Fruit fly (Drosophila melanogaster) whole organism, embryonic: ENCODE data around the gene CG3505.

Source experiments
- BtbVII ChIP-seq: fragments of 200-800 bp; sonication (Bioruptor generic); optimal IDR thresholded peaks from 3 replicates; lab custom pipeline; 2017; ENCODE audit warnings: missing biosample characterization, mild to moderate bottlenecking, missing genetic modification characterization
- Bteb2 ChIP-seq: fragments of 200-800 bp; sonication (Bioruptor generic); optimal IDR thresholded peaks from 2 replicates; lab custom pipeline; 2016; ENCODE audit warnings: missing biosample characterization, missing genetic modification characterization
- CG11093 ChIP-seq: fragments of 200-800 bp; sonication (Bioruptor generic); IDR thresholded peaks from 3 replicates; pipeline ENCODE4 v1.3.6; 2022; ENCODE audit warnings: missing biosample characterization, missing genetic modification characterization
- CG12769 ChIP-seq: fragments of 200-800 bp; sonication (Bioruptor generic); optimal IDR thresholded peaks from 2 replicates; lab custom pipeline; 2019; ENCODE audit warnings: missing biosample characterization, mild to moderate bottlenecking, missing genetic modification characterization, moderate library complexity
- CG13894 ChIP-seq: fragments of 200-800 bp; sonication (Bioruptor generic); optimal IDR thresholded peaks from 3 replicates; lab custom pipeline; 2018; ENCODE audit warnings: missing biosample characterization, mild to moderate bottlenecking, missing genetic modification characterization, moderate library complexity
- CG15514 ChIP-seq: fragments of 200-800 bp; sonication (Bioruptor generic); optimal IDR thresholded peaks from 3 replicates; lab custom pipeline; 2017; ENCODE audit warnings: missing biosample characterization, missing genetic modification characterization, mild to moderate bottlenecking, moderate library complexity, missing genetic modification reagents
- CG15696 ChIP-seq: fragments of 200-800 bp; sonication (Bioruptor generic); optimal IDR thresholded peaks from 2 replicates; lab custom pipeline; 2019; ENCODE audit warnings: missing biosample characterization, mild to moderate bottlenecking, missing genetic modification characterization, moderate library complexity
- CG17912 ChIP-seq: fragments of 200-800 bp; sonication (Bioruptor generic); optimal IDR thresholded peaks from 2 replicates; lab custom pipeline; 2018; ENCODE audit warnings: missing biosample characterization, mild to moderate bottlenecking, missing genetic modification characterization
- CG1832 ChIP-seq: fragments of 200-800 bp; sonication (Bioruptor generic); optimal IDR thresholded peaks from 2 replicates; lab custom pipeline; 2017; ENCODE audit warnings: missing biosample characterization, mild to moderate bottlenecking, missing genetic modification characterization, inconsistent platforms
- CG18619 ChIP-seq: fragments of 200-800 bp; sonication (Bioruptor generic); optimal IDR thresholded peaks from 3 replicates; lab custom pipeline; 2017; ENCODE audit warnings: missing biosample characterization, mild to moderate bottlenecking, missing genetic modification characterization
- CG42726 ChIP-seq: fragments of 200-800 bp; sonication (Bioruptor generic); IDR thresholded peaks from 2 replicates; pipeline ENCODE4 v1.3.6; 2022; ENCODE audit warnings: missing biosample characterization, missing genetic modification characterization; ENCODE audit not compliant: partially characterized antibody
- CG6854 ChIP-seq: fragments of 200-800 bp; sonication (Bioruptor generic); optimal IDR thresholded peaks from 3 replicates; lab custom pipeline; 2017; ENCODE audit warnings: missing biosample characterization, mild to moderate bottlenecking, missing genetic modification characterization
- CG7987 ChIP-seq: fragments of 200-800 bp; sonication (Bioruptor generic); optimal IDR thresholded peaks from 2 replicates; lab custom pipeline; 2018; ENCODE audit warnings: missing biosample characterization, mild to moderate bottlenecking, missing genetic modification characterization, moderate library complexity
- CG8359 ChIP-seq: fragments of 200-800 bp; sonication (Bioruptor generic); optimal IDR thresholded peaks from 2 replicates; lab custom pipeline; 2017; ENCODE audit warnings: missing biosample characterization, mild to moderate bottlenecking, missing genetic modification characterization, borderline replicate concordance
- CrebB ChIP-seq: fragments of 200-800 bp; sonication (Bioruptor generic); optimal IDR thresholded peaks from 3 replicates; lab custom pipeline; 2018; ENCODE audit warnings: missing biosample characterization, mild to moderate bottlenecking, missing genetic modification characterization
- Dbx ChIP-seq: fragments of 200-800 bp; sonication (Bioruptor generic); IDR thresholded peaks from 3 replicates; pipeline ENCODE4 v1.3.6; 2022; ENCODE audit warnings: missing biosample characterization, missing genetic modification characterization
- Dek ChIP-seq: fragments of 200-800 bp; sonication (Bioruptor generic); optimal IDR thresholded peaks from 3 replicates; lab custom pipeline; 2019; ENCODE audit warnings: missing biosample characterization, mild to moderate bottlenecking, missing genetic modification characterization, moderate library complexity
- Ets97D ChIP-seq: fragments of 200-800 bp; sonication (Bioruptor generic); optimal IDR thresholded peaks from 3 replicates; lab custom pipeline; 2016; ENCODE audit warnings: missing biosample characterization, missing genetic modification characterization
- HLHmδ ChIP-seq: fragments of 200-800 bp; sonication (Bioruptor generic); optimal IDR thresholded peaks from 2 replicates; lab custom pipeline; 2018; ENCODE audit warnings: missing biosample characterization, mild to moderate bottlenecking, missing genetic modification characterization, moderate library complexity
- HmgD ChIP-seq: fragments of 200-800 bp; sonication (Bioruptor generic); optimal IDR thresholded peaks from 3 replicates; lab custom pipeline; 2016; ENCODE audit warnings: missing biosample characterization, missing genetic modification characterization
- Nf-YB ChIP-seq: fragments of 200-800 bp; sonication (Bioruptor generic); optimal IDR thresholded peaks from 3 replicates; lab custom pipeline; 2019; ENCODE audit warnings: missing biosample characterization, mild to moderate bottlenecking, missing genetic modification characterization, moderate library complexity
- Oli ChIP-seq: fragments of 200-800 bp; sonication (Bioruptor generic); optimal IDR thresholded peaks from 2 replicates; lab custom pipeline; 2018; ENCODE audit warnings: missing biosample characterization, mild to moderate bottlenecking, missing genetic modification characterization, moderate library complexity
- PHDP ChIP-seq: fragments of 200-800 bp; sonication (Bioruptor generic); optimal IDR thresholded peaks from 3 replicates; lab custom pipeline; 2018; ENCODE audit warnings: missing biosample characterization, mild to moderate bottlenecking, missing genetic modification characterization, moderate library complexity
- Vsx1 ChIP-seq: fragments of 200-800 bp; sonication (Bioruptor generic); optimal IDR thresholded peaks from 2 replicates; lab custom pipeline; 2017; ENCODE audit warnings: missing biosample characterization, mild to moderate bottlenecking, missing genetic modification characterization, missing genetic modification reagents
- Xrp1 ChIP-seq: fragments of 200-800 bp; sonication (Bioruptor generic); IDR thresholded peaks from 2 replicates; pipeline ENCODE4 v1.3.6; 2022; ENCODE audit warnings: missing biosample characterization, missing genetic modification characterization
- abd-A ChIP-seq: fragments of 200-800 bp; sonication (Bioruptor generic); optimal IDR thresholded peaks from 3 replicates; lab custom pipeline; 2019; ENCODE audit warnings: missing biosample characterization, mild to moderate bottlenecking, missing genetic modification characterization, moderate library complexity
- ap ChIP-seq: fragments of 200-800 bp; sonication (Bioruptor generic); IDR thresholded peaks from 2 replicates; pipeline ENCODE4 v1.3.6; 2022; ENCODE audit warnings: missing biosample characterization, missing genetic modification characterization
- ase ChIP-seq: fragments of 200-800 bp; sonication (Bioruptor generic); IDR thresholded peaks from 3 replicates; pipeline ENCODE4 v1.3.6; 2022; ENCODE audit warnings: missing biosample characterization, missing genetic modification characterization
- az2 ChIP-seq: fragments of 200-800 bp; sonication (Bioruptor generic); optimal IDR thresholded peaks from 3 replicates; lab custom pipeline; 2016; ENCODE audit warnings: missing biosample characterization, missing genetic modification characterization
- bab2 ChIP-seq: fragments of 200-800 bp; sonication (Bioruptor generic); optimal IDR thresholded peaks from 2 replicates; lab custom pipeline; 2016; ENCODE audit warnings: missing biosample characterization, missing genetic modification characterization
- chn ChIP-seq: fragments of 200-800 bp; sonication (Bioruptor generic); optimal IDR thresholded peaks from 2 replicates; lab custom pipeline; 2016; ENCODE audit warnings: missing biosample characterization, missing genetic modification characterization
- crp ChIP-seq, 2 experiments: fragments of 200-800 bp; sonication (Bioruptor generic); optimal IDR thresholded peaks; 2 replicates in 1 of 2; 3 replicates in 1 of 2; lab custom pipeline; 2017; ENCODE audit warnings: missing biosample characterization in 2 of 2, missing genetic modification characterization in 2 of 2, mild to moderate bottlenecking in 1 of 2, moderate library complexity in 1 of 2
- disco-r ChIP-seq: fragments of 200-800 bp; sonication (Bioruptor generic); optimal IDR thresholded peaks from 2 replicates; lab custom pipeline; 2016; ENCODE audit warnings: missing biosample characterization, missing genetic modification characterization
- ems ChIP-seq: fragments of 200-800 bp; sonication (Bioruptor generic); optimal IDR thresholded peaks from 3 replicates; lab custom pipeline; 2016; ENCODE audit warnings: missing biosample characterization, missing genetic modification characterization
- ftz-f1 ChIP-seq: fragments of 200-800 bp; sonication (Bioruptor generic); optimal IDR thresholded peaks from 2 replicates; lab custom pipeline; 2016; ENCODE audit warnings: missing biosample characterization, missing genetic modification characterization
- gfzf ChIP-seq: fragments of 200-800 bp; sonication (Bioruptor generic); optimal IDR thresholded peaks from 2 replicates; lab custom pipeline; 2016; ENCODE audit warnings: missing biosample characterization, mild to moderate bottlenecking, missing genetic modification characterization, moderate library complexity
- jumu ChIP-seq: fragments of 200-800 bp; sonication (Bioruptor generic); optimal IDR thresholded peaks from 3 replicates; lab custom pipeline; 2016; ENCODE audit warnings: missing biosample characterization, missing genetic modification characterization
- kni ChIP-seq: fragments of 200-800 bp; sonication (Bioruptor generic); optimal IDR thresholded peaks from 3 replicates; lab custom pipeline; 2017; ENCODE audit warnings: mild to moderate bottlenecking, missing biosample characterization, missing genetic modification reagents, missing genetic modification characterization
- lab ChIP-seq: fragments of 200-800 bp; sonication (Bioruptor generic); optimal IDR thresholded peaks from 3 replicates; lab custom pipeline; 2017; ENCODE audit warnings: missing biosample characterization, missing genetic modification characterization, mild to moderate bottlenecking, moderate library complexity, missing genetic modification reagents
- lilli ChIP-seq: fragments of 200-800 bp; sonication (Bioruptor generic); optimal IDR thresholded peaks from 3 replicates; lab custom pipeline; 2016; ENCODE audit warnings: missing biosample characterization, missing genetic modification characterization
- maf-S ChIP-seq: fragments of 200-800 bp; sonication (Bioruptor generic); optimal IDR thresholded peaks from 2 replicates; lab custom pipeline; 2016; ENCODE audit warnings: missing biosample characterization, missing genetic modification characterization
- oc ChIP-seq: fragments of 200-800 bp; sonication (Bioruptor generic); optimal IDR thresholded peaks from 2 replicates; lab custom pipeline; 2018; ENCODE audit warnings: missing biosample characterization, mild to moderate bottlenecking, missing genetic modification characterization, moderate library complexity
- onecut ChIP-seq: fragments of 200-800 bp; sonication (Bioruptor generic); IDR thresholded peaks from 2 replicates; pipeline ENCODE4 v1.3.6; 2022; ENCODE audit warnings: missing biosample characterization, missing genetic modification characterization
- pb ChIP-seq: fragments of 200-800 bp; sonication (Bioruptor generic); optimal IDR thresholded peaks from 3 replicates; lab custom pipeline; 2016; ENCODE audit warnings: missing biosample characterization, missing genetic modification characterization
- rib ChIP-seq: fragments of 200-800 bp; sonication (Bioruptor generic); IDR thresholded peaks from 2 replicates; pipeline ENCODE4 v1.3.6; 2022; ENCODE audit warnings: missing biosample characterization, missing genetic modification characterization
- row ChIP-seq: fragments of 200-800 bp; sonication (Bioruptor generic); IDR thresholded peaks from 3 replicates; pipeline ENCODE4 v1.3.6; 2022; ENCODE audit warnings: missing biosample characterization, missing genetic modification characterization
- schlank ChIP-seq: fragments of 200-800 bp; sonication (Bioruptor generic); optimal IDR thresholded peaks from 2 replicates; lab custom pipeline; 2018; ENCODE audit warnings: missing biosample characterization, mild to moderate bottlenecking, missing genetic modification characterization
- sima ChIP-seq: fragments of 200-800 bp; sonication (Bioruptor generic); optimal IDR thresholded peaks from 2 replicates; lab custom pipeline; 2016; ENCODE audit warnings: missing biosample characterization, missing genetic modification characterization
- trem ChIP-seq: fragments of 200-800 bp; optimal IDR thresholded peaks from 3 replicates; lab custom pipeline; 2019; ENCODE audit warnings: missing biosample characterization, mild to moderate bottlenecking, missing genetic modification characterization, moderate library complexity

The CG3505 gene

dm6 chr3R:14696949-14697513 lies 39.8 kb downstream of the CG3505 start, which contains the start of gene Meltrin (continued):
- TF ChIP-seq oc, result peak; percentile 62
- TF ChIP-seq CG42726 (GFP tag; lab: Robert Waterston, UW), result no peak
- peak; percentile 93 for TF ChIP-seq HLHmδ (GFP tag; lab: Kevin White, UChicago)
- TF ChIP-seq lilli (GFP tag; lab: Kevin White, UChicago), result peak; percentile 36
- no peak for TF ChIP-seq CG8359 (GFP tag; lab: Kevin White, UChicago)
- TF ChIP-seq Xrp1, result no peak
- TF ChIP-seq sima, result no peak
- TF ChIP-seq CG6854 (GFP tag; lab: Kevin White, UChicago), result peak; percentile 67
- TF ChIP-seq CG17912 (GFP tag; lab: Kevin White, UChicago), result peak; percentile 71
- TF ChIP-seq row, result no peak
- TF ChIP-seq crp (GFP tag; optimal IDR thresholded peaks at IDR 0.05; lab: Kevin White, UChicago), result peak in 1 of 2 experiments; percentile 49
- TF ChIP-seq bab2 (GFP tag; lab: Kevin White, UChicago), result peak; percentile 3
- TF ChIP-seq PHDP (tag; lab: Kevin White, UChicago), result peak; percentile 54
- TF ChIP-seq chn (GFP tag; lab: Kevin White, UChicago), result peak; percentile 20
- peak; percentile 77 for TF ChIP-seq Ets97D
- TF ChIP-seq az2 (GFP tag; lab: Kevin White, UChicago), result peak; percentile 32
- TF ChIP-seq CG15514 (GFP tag; lab: Kevin White, UChicago), result peak; percentile 87
- TF ChIP-seq lab (GFP tag; lab: Kevin White, UChicago), result peak; percentile 83
- TF ChIP-seq schlank (tag; lab: Kevin White, UChicago), result no peak
- TF ChIP-seq ase (GFP tag; lab: Robert Waterston, UW), result no peak
- peak; percentile 83 for TF ChIP-seq CG13894 (tag; lab: Kevin White, UChicago)
- TF ChIP-seq ftz-f1 (GFP tag; lab: Kevin White, UChicago), result peak; percentile 61
- no peak for TF ChIP-seq Oli (tag; lab: Kevin White, UChicago)
- no peak for TF ChIP-seq jumu (GFP tag; lab: Kevin White, UChicago)
- TF ChIP-seq maf-S (GFP tag; lab: Kevin White, UChicago), result no peak
- peak; percentile 83 for TF ChIP-seq trem (tag; lab: Kevin White, UChicago)
- no peak for TF ChIP-seq Dbx (GFP tag; lab: Robert Waterston, UW)
- TF ChIP-seq kni (GFP tag; lab: Kevin White, UChicago), result peak; percentile 19
- TF ChIP-seq disco-r, result peak; percentile 33
- TF ChIP-seq CG7987 (GFP tag; lab: Kevin White, UChicago), result peak; percentile 73
- TF ChIP-seq rib (GFP tag; lab: Robert Waterston, UW), result no peak
- TF ChIP-seq Nf-YB (GFP tag; lab: Kevin White, UChicago), result peak; percentile 60
- TF ChIP-seq gfzf, result peak; percentile 97
- peak; percentile 51 for TF ChIP-seq HmgD (GFP tag; lab: Kevin White, UChicago)
- peak; percentile 83 for TF ChIP-seq CrebB (tag; lab: Kevin White, UChicago)
- TF ChIP-seq CG1832 (GFP tag; lab: Kevin White, UChicago), result peak; percentile 72
- TF ChIP-seq pb (GFP tag; lab: Kevin White, UChicago), result peak; percentile 62
- TF ChIP-seq Dek (tag; lab: Kevin White, UChicago), result peak; percentile 64
- TF ChIP-seq CG15696 (tag; lab: Kevin White, UChicago), result peak; percentile 2
- no peak for TF ChIP-seq ap (GFP tag; lab: Robert Waterston, UW)
- TF ChIP-seq CG11093 (GFP tag; lab: Robert Waterston, UW), result no peak
- TF ChIP-seq onecut, result peak; percentile 55
- TF ChIP-seq CG18619 (GFP tag; lab: Kevin White, UChicago), result peak; percentile 10
- peak; percentile 33 for TF ChIP-seq Bteb2 (GFP tag; lab: Kevin White, UChicago)
- TF ChIP-seq CG12769 (tag; lab: Kevin White, UChicago), result peak; percentile 70
- peak; percentile 38 for TF ChIP-seq BtbVII (GFP tag; lab: Kevin White, UChicago)
- TF ChIP-seq abd-A, result peak; percentile 74
- peak; percentile 10 for TF ChIP-seq Vsx1 (GFP tag; lab: Kevin White, UChicago)
- peak; percentile 69 for TF ChIP-seq ems (GFP tag; lab: Kevin White, UChicago)
